Worm (Caenorhabditis elegans): ENCODE measurements around the gene K09A9.8.

- TF ChIP-seq ama-1 (optimal IDR thresholded peaks at IDR 0.05) (no peak), scrt-1 (GFP tag; IDR thresholded peaks at IDR 0.05) (no peak), tbx-11 (GFP tag; IDR thresholded peaks at IDR 0.05) (no peak), F13C5.2 (tag; optimal IDR thresholded peaks at IDR 0.05) (no peak), sea-1 (GFP tag; conservative IDR thresholded peaks at IDR 0.05) (no peak), B0310.2 (tag; optimal IDR thresholded peaks at IDR 0.05) (no peak), ceh-36 (tag; optimal IDR thresholded peaks at IDR 0.05) (no peak), hmg-4 (GFP tag; optimal IDR thresholded peaks at IDR 0.05) (no peak), tbx-37 (GFP tag; conservative IDR thresholded peaks at IDR 0.05) (no peak), aly-1 (tag; optimal IDR thresholded peaks at IDR 0.05) (no peak)
Observed at ce11 chrX:15555529-15555928, 41.4 kb downstream of the K09A9.8 start.
